Worm (Caenorhabditis elegans) whole organism, L4 larva: ENCODE data around the gene tsen-34.
"Not testable (repeated sequence)": the region's sequence is repeated elsewhere in the genome, so short reads cannot be mapped to it uniquely, and the experiment has no call there.

Experiments used
- aha-1 ChIP-seq: fragments of 150-350 bp; peaks from one replicate; lab custom pipeline; 2014; ENCODE audit warnings: missing biosample characterization, missing genetic modification characterization
- ama-1 ChIP-seq: fragments of 150-350 bp; optimal IDR thresholded peaks from 2 replicates; lab custom pipeline; 2014; ENCODE audit warnings: inconsistent platforms, mixed read lengths
- ceh-62 ChIP-seq: sonication (generic microtip); optimal IDR thresholded peaks from 2 replicates; lab custom pipeline; 2017; ENCODE audit warnings: missing biosample characterization, missing genetic modification characterization
- fos-1 ChIP-seq: fragments of 150-350 bp; optimal IDR thresholded peaks from 2 replicates; lab custom pipeline; 2014; ENCODE audit warnings: missing biosample characterization, missing genetic modification characterization
- hlh-30 ChIP-seq: sonication (generic microtip); optimal IDR thresholded peaks from 2 replicates; lab custom pipeline; 2017; ENCODE audit warnings: antibody characterized with exemption, mild to moderate bottlenecking, missing genetic modification characterization, missing compliant biosample characterization; ENCODE audit not compliant: insufficient read depth
- lin-13 ChIP-seq: fragments of 150-350 bp; optimal IDR thresholded peaks from 2 replicates; lab custom pipeline; 2014; ENCODE audit warnings: missing biosample characterization, missing genetic modification reagents, missing genetic modification characterization
- nhr-11 ChIP-seq: fragments of 150-350 bp; optimal IDR thresholded peaks from 2 replicates; lab custom pipeline; 2014; ENCODE audit warnings: missing biosample characterization, missing genetic modification characterization
- skn-1 ChIP-seq: fragments of 150-350 bp; optimal IDR thresholded peaks from 2 replicates; lab custom pipeline; 2014; ENCODE audit warnings: missing biosample characterization, missing genetic modification characterization
- unc-39 ChIP-seq: sonication (generic microtip); optimal IDR thresholded peaks from 2 replicates; lab custom pipeline; 2017; ENCODE audit warnings: missing biosample characterization, missing genetic modification characterization
- unc-62 ChIP-seq, 3 experiments: fragments of 150-350 bp in 1 of 3; sonication (generic microtip); optimal IDR thresholded peaks in 2 of 3; peaks in 1 of 3; 1 replicate in 1 of 3; 2 replicates in 2 of 3; lab custom pipeline; 2014 to 2017; ENCODE audit warnings: missing biosample characterization in 3 of 3, missing genetic modification characterization in 3 of 3, missing genetic modification reagents in 3 of 3, missing genotype in 1 of 3
- ztf-11 ChIP-seq: fragments of 150-350 bp; optimal IDR thresholded peaks from 2 replicates; lab custom pipeline; 2014; ENCODE audit warnings: missing biosample characterization, missing genetic modification characterization

DNA sequence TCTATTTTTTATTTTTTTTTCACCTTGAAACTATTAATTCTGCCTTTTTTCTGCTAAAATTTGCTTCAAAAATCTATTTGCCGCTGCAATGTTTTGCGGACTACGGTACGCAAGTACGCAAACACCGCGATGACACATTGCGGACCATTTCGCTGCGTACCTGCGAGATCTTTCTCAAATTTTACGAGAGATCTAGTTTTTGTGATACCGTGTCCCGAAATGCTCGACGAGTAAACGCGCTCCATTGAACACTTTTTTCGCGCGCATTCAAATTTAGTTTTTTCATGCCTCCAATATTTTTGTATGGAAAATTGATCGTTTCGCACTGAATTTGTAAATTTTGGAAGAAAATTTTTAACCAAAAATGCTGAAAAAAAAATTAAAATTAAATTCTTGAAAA, 6.5 kb downstream of the tsen-34 start:
- TF ChIP-seq fos-1 (tag; lab: Kevin White, UChicago); unc-62 (GFP tag; optimal IDR thresholded peaks at IDR 0.05 in 1 of 2; lab: Kevin White, UChicago); unc-62 (tag; optimal IDR thresholded peaks at IDR 0.05; lab: Kevin White, UChicago); aha-1 (tag; lab: Kevin White, UChicago); skn-1 (tag; lab: Kevin White, UChicago); ama-1 (lab: Kevin White, UChicago); ceh-62 (tag; lab: Kevin White, UChicago); nhr-11 (tag; lab: Kevin White, UChicago); lin-13 (GFP tag; lab: Kevin White, UChicago); unc-39 (tag; lab: Kevin White, UChicago); ztf-11; hlh-30 (tag; lab: Kevin White, UChicago): not testable (repeated sequence)
